Fruit fly (Drosophila melanogaster): ENCODE results near the gene Pcp.
A peak's percentile ranks its signal among the peaks of the same experiment; 100 is the strongest.

Pcp gene

dm6 chr2L:7065687-7066086 lies 44.2 kb downstream of the Pcp start, which contains the start of gene Nuf2 (continued):
- TF ChIP-seq sim (GFP tag; IDR thresholded peaks at IDR 0.05), result no peak
- TF ChIP-seq NFAT (GFP tag; IDR thresholded peaks at IDR 0.05), result peak; percentile 8; the same call in 1 of the 2 replicates
- TF ChIP-seq CG31441 (GFP tag; IDR thresholded peaks at IDR 0.05), result no peak
- TF ChIP-seq HLH4C (GFP tag; IDR thresholded peaks at IDR 0.05; ENCODE audit: partially characterized antibody), result no peak
- peak; percentile 25 for TF ChIP-seq CG17186 (GFP tag; optimal IDR thresholded peaks at IDR 0.05)
- TF ChIP-seq mld (GFP tag; IDR thresholded peaks at IDR 0.05; ENCODE audit: partially characterized antibody), result no peak
- no peak for TF ChIP-seq Atf6 (GFP tag; IDR thresholded peaks at IDR 0.05)
- TF ChIP-seq her (GFP tag; optimal IDR thresholded peaks at IDR 0.05), result no peak
- TF ChIP-seq pan (optimal IDR thresholded peaks at IDR 0.05), result no peak
- peak in 1 of 2 experiments; percentile 27 for TF ChIP-seq pan (GFP tag; optimal IDR thresholded peaks at IDR 0.05 in 1 of 2, IDR thresholded peaks at IDR 0.05 in 1 of 2)
- TF ChIP-seq Sry-δ (GFP tag; optimal IDR thresholded peaks at IDR 0.05), result peak; percentile 17
- no peak for TF ChIP-seq Nf-YA (GFP tag; IDR thresholded peaks at IDR 0.05)
- no peak for TF ChIP-seq sna (GFP tag; IDR thresholded peaks at IDR 0.05; ENCODE audit: partially characterized antibody)
- no peak for TF ChIP-seq CG1602 (GFP tag; optimal IDR thresholded peaks at IDR 0.05)
- no peak for TF ChIP-seq CG17361 (GFP tag; IDR thresholded peaks at IDR 0.05)
- TF ChIP-seq MESR4 (GFP tag; optimal IDR thresholded peaks at IDR 0.05), result peak; percentile 19
- no peak for TF ChIP-seq gcm (GFP tag; optimal IDR thresholded peaks at IDR 0.05)
- TF ChIP-seq gcm2 (GFP tag; optimal IDR thresholded peaks at IDR 0.05), result no peak
- TF ChIP-seq CG10147 (GFP tag; optimal IDR thresholded peaks at IDR 0.05), result no peak
- no peak for TF ChIP-seq pum (GFP tag; optimal IDR thresholded peaks at IDR 0.05)
- TF ChIP-seq CG13424 (tag; optimal IDR thresholded peaks at IDR 0.05), result no peak
- no peak for TF ChIP-seq CG14014 (GFP tag; IDR thresholded peaks at IDR 0.05)
- TF ChIP-seq CG8281 (tag; optimal IDR thresholded peaks at IDR 0.05), result no peak
- TF ChIP-seq CG11695 (GFP tag; IDR thresholded peaks at IDR 0.05), result no peak
- peak; percentile 80 for TF ChIP-seq Dp (GFP tag; optimal IDR thresholded peaks at IDR 0.05)
- no peak for TF ChIP-seq ken (GFP tag; IDR thresholded peaks at IDR 0.05)
- no peak for TF ChIP-seq Doc2 (GFP tag; IDR thresholded peaks at IDR 0.05)
- no peak for TF ChIP-seq btn (GFP tag; optimal IDR thresholded peaks at IDR 0.05)
- no peak for TF ChIP-seq run (tag; optimal IDR thresholded peaks at IDR 0.05)
- TF ChIP-seq slou (GFP tag; optimal IDR thresholded peaks at IDR 0.05), result no peak
- no peak for TF ChIP-seq jing (GFP tag; optimal IDR thresholded peaks at IDR 0.05)
- TF ChIP-seq CG1603 (tag; optimal IDR thresholded peaks at IDR 0.05), result peak; percentile 78
- TF ChIP-seq Dref (GFP tag; IDR thresholded peaks at IDR 0.05), result no peak
- no peak for TF ChIP-seq ato (GFP tag; IDR thresholded peaks at IDR 0.05; ENCODE audit: partially characterized antibody)
- TF ChIP-seq Lim3 (GFP tag; IDR thresholded peaks at IDR 0.05), result no peak
- no peak for TF ChIP-seq Optix (GFP tag; IDR thresholded peaks at IDR 0.05)

dm6 chr2L:7067683-7068082 lies 46.2 kb downstream of the Pcp start, which contains the start of gene Ugt307A1:
Ugt307A1 (plus strand) TSS chr2L:7067983.
- peak in 1 of 2 experiments; percentile 44 for TF ChIP-seq Pdp1 (GFP tag; optimal IDR thresholded peaks at IDR 0.05)
- no peak for TF ChIP-seq btn (GFP tag; optimal IDR thresholded peaks at IDR 0.05)

dm6 chr2L:7071219-7071618 lies 49.7 kb downstream of the Pcp start:
- TF ChIP-seq Tbp (GFP tag; optimal IDR thresholded peaks at IDR 0.05) (peak; percentile 43), Oaz (GFP tag; IDR thresholded peaks at IDR 0.05) (no peak), CG8359 (GFP tag; optimal IDR thresholded peaks at IDR 0.05; ENCODE audit: borderline replicate concordance) (peak; percentile 98)
